Fruit fly (Drosophila melanogaster) whole organism, embryonic: ENCODE data around the gene CG14300.
A peak's percentile ranks its signal among the peaks of the same experiment; 100 is the strongest.

Experiments used
- B-H2 ChIP-seq: fragments of 200-800 bp; sonication (Bioruptor generic); optimal IDR thresholded peaks from 2 replicates; lab custom pipeline; 2018; ENCODE audit warnings: missing biosample characterization, mild to moderate bottlenecking, missing genetic modification characterization
- Bteb2 ChIP-seq: fragments of 200-800 bp; sonication (Bioruptor generic); optimal IDR thresholded peaks from 2 replicates; lab custom pipeline; 2016; ENCODE audit warnings: missing biosample characterization, missing genetic modification characterization
- CG10462 ChIP-seq: fragments of 200-800 bp; sonication (Bioruptor generic); optimal IDR thresholded peaks from 2 replicates; lab custom pipeline; 2016; ENCODE audit warnings: missing biosample characterization, missing genetic modification characterization
- CG11085 ChIP-seq: fragments of 200-800 bp; sonication (Bioruptor generic); IDR thresholded peaks from 2 replicates; pipeline ENCODE4 v1.3.6; 2022; ENCODE audit warnings: missing biosample characterization, missing genetic modification characterization
- CG11695 ChIP-seq: fragments of 200-800 bp; sonication (Bioruptor generic); IDR thresholded peaks from 3 replicates; pipeline ENCODE4 v1.3.6; 2022; ENCODE audit warnings: missing biosample characterization, missing genetic modification characterization
- CG12104 ChIP-seq: fragments of 200-800 bp; sonication (Bioruptor generic); optimal IDR thresholded peaks from 3 replicates; lab custom pipeline; 2016; ENCODE audit warnings: missing biosample characterization, missing genetic modification characterization
- CG15073 ChIP-seq: fragments of 200-800 bp; sonication (Bioruptor generic); optimal IDR thresholded peaks from 2 replicates; lab custom pipeline; 2016; ENCODE audit warnings: missing biosample characterization, missing genetic modification characterization
- CG2120 ChIP-seq: fragments of 200-800 bp; sonication (Bioruptor generic); optimal IDR thresholded peaks from 3 replicates; lab custom pipeline; 2016; ENCODE audit warnings: missing biosample characterization, missing genetic modification characterization
- CG31365 ChIP-seq: fragments of 200-800 bp; sonication (Bioruptor generic); optimal IDR thresholded peaks from 2 replicates; lab custom pipeline; 2018; ENCODE audit warnings: missing biosample characterization, mild to moderate bottlenecking, missing genetic modification characterization
- CG33557 ChIP-seq: fragments of 200-800 bp; sonication (Bioruptor generic); optimal IDR thresholded peaks from 2 replicates; lab custom pipeline; 2019; ENCODE audit warnings: missing biosample characterization, mild to moderate bottlenecking, missing genetic modification characterization, moderate library complexity
- CG34376 ChIP-seq: fragments of 200-800 bp; sonication (Bioruptor generic); optimal IDR thresholded peaks from 2 replicates; lab custom pipeline; 2018; ENCODE audit warnings: missing biosample characterization, mild to moderate bottlenecking, missing genetic modification characterization
- CG6765 ChIP-seq: fragments of 200-800 bp; sonication (Bioruptor generic); optimal IDR thresholded peaks from 3 replicates; lab custom pipeline; 2017; ENCODE audit warnings: missing biosample characterization, mild to moderate bottlenecking, missing genetic modification characterization
- CG8281 ChIP-seq: fragments of 200-800 bp; sonication (Bioruptor generic); optimal IDR thresholded peaks from 2 replicates; lab custom pipeline; 2018; ENCODE audit warnings: missing biosample characterization, mild to moderate bottlenecking, missing genetic modification characterization, moderate library complexity
- Camta ChIP-seq: fragments of 200-800 bp; sonication (Bioruptor generic); optimal IDR thresholded peaks from 2 replicates; lab custom pipeline; 2016; ENCODE audit warnings: missing biosample characterization, missing genetic modification characterization
- Dek ChIP-seq: fragments of 200-800 bp; sonication (Bioruptor generic); optimal IDR thresholded peaks from 3 replicates; lab custom pipeline; 2019; ENCODE audit warnings: missing biosample characterization, mild to moderate bottlenecking, missing genetic modification characterization, moderate library complexity
- Fer1 ChIP-seq: fragments of 200-800 bp; sonication (Bioruptor generic); optimal IDR thresholded peaks from 2 replicates; lab custom pipeline; 2017; ENCODE audit warnings: missing biosample characterization, mild to moderate bottlenecking, missing genetic modification characterization
- GATAe ChIP-seq: fragments of 200-800 bp; sonication (Bioruptor generic); conservative IDR thresholded peaks from 2 replicates; pipeline ENCODE4 v1.3.6; 2022; ENCODE audit warnings: missing biosample characterization, missing genetic modification characterization
- HLH54F ChIP-seq: fragments of 200-800 bp; sonication (Bioruptor generic); optimal IDR thresholded peaks from 3 replicates; lab custom pipeline; 2016; ENCODE audit warnings: missing biosample characterization, missing genetic modification characterization
- Hey ChIP-seq: fragments of 200-800 bp; sonication (Bioruptor generic); optimal IDR thresholded peaks from 3 replicates; lab custom pipeline; 2018; ENCODE audit warnings: missing biosample characterization, mild to moderate bottlenecking, missing genetic modification characterization
- HmgZ ChIP-seq: fragments of 200-800 bp; sonication (Bioruptor generic); optimal IDR thresholded peaks from 2 replicates; lab custom pipeline; 2018; ENCODE audit warnings: missing biosample characterization, mild to moderate bottlenecking, missing genetic modification characterization
- Hr78 ChIP-seq, 2 experiments: fragments of 200-800 bp in 1 of 2; fragments of >200 bp in 1 of 2; sonication (Bioruptor generic) in 1 of 2; optimal IDR thresholded peaks; 2 replicates each; lab custom pipeline; 2017 to 2019; ENCODE audit warnings: missing biosample characterization in 2 of 2, missing genetic modification characterization in 2 of 2, mild to moderate bottlenecking in 1 of 2, moderate library complexity in 1 of 2
- Jarid2 ChIP-seq: fragments of 200-800 bp; sonication (Bioruptor generic); optimal IDR thresholded peaks from 3 replicates; lab custom pipeline; 2017; ENCODE audit warnings: mild to moderate bottlenecking, missing biosample characterization, missing genetic modification reagents, missing genetic modification characterization
- Med ChIP-seq: fragments of 200-800 bp; sonication (Bioruptor generic); peaks from one replicate; lab custom pipeline; 2016; ENCODE audit warnings: missing biosample characterization, missing genetic modification characterization, mild to moderate bottlenecking, inconsistent platforms, moderate library complexity
- Sox100B ChIP-seq: fragments of 200-800 bp; sonication (Bioruptor generic); optimal IDR thresholded peaks from 3 replicates; lab custom pipeline; 2018; ENCODE audit warnings: missing biosample characterization, mild to moderate bottlenecking, missing genetic modification characterization
- bsh ChIP-seq, 2 experiments: fragments of 200-800 bp; sonication (Bioruptor generic); optimal IDR thresholded peaks; 2 replicates each; lab custom pipeline; 2017 to 2018; ENCODE audit warnings: mild to moderate bottlenecking in 2 of 2, missing biosample characterization in 2 of 2, missing genetic modification characterization in 2 of 2, moderate library complexity in 1 of 2
- esg ChIP-seq: fragments of 200-800 bp; sonication (Bioruptor generic); conservative IDR thresholded peaks from 2 replicates; pipeline ENCODE4 v1.3.6; 2022; ENCODE audit warnings: missing biosample characterization, missing genetic modification characterization
- eve ChIP-seq, 2 experiments: fragments of >200 bp; optimal IDR thresholded peaks; 2 replicates each; lab custom pipeline; 2017; ENCODE audit warnings: missing biosample characterization in 2 of 2, missing genetic modification characterization in 2 of 2
- exex ChIP-seq: fragments of 200-800 bp; sonication (Bioruptor generic); optimal IDR thresholded peaks from 4 replicates; lab custom pipeline; 2018; ENCODE audit warnings: missing biosample characterization, mild to moderate bottlenecking, missing genetic modification characterization, moderate library complexity
- grau ChIP-seq: fragments of 200-800 bp; optimal IDR thresholded peaks from 3 replicates; lab custom pipeline; 2019; ENCODE audit warnings: missing biosample characterization, mild to moderate bottlenecking, missing genetic modification characterization, moderate library complexity
- grn ChIP-seq: fragments of 200-800 bp; sonication (Bioruptor generic); optimal IDR thresholded peaks from 3 replicates; lab custom pipeline; 2017; ENCODE audit warnings: missing biosample characterization, missing genetic modification characterization
- h ChIP-seq: fragments of >200 bp; optimal IDR thresholded peaks from 2 replicates; lab custom pipeline; 2017
- lab ChIP-seq: fragments of 200-800 bp; sonication (Bioruptor generic); optimal IDR thresholded peaks from 3 replicates; lab custom pipeline; 2017; ENCODE audit warnings: missing biosample characterization, missing genetic modification characterization, mild to moderate bottlenecking, moderate library complexity, missing genetic modification reagents
- lmd ChIP-seq: fragments of 200-800 bp; sonication (Bioruptor generic); IDR thresholded peaks from 2 replicates; pipeline ENCODE4 v1.3.6; 2022; ENCODE audit warnings: missing biosample characterization, missing genetic modification characterization
- lola ChIP-seq, 3 experiments: fragments of >200 bp in 2 of 3; fragments of 200-800 bp in 1 of 3; sonication (Bioruptor generic) in 1 of 3; optimal IDR thresholded peaks; 2 replicates each; lab custom pipeline; 2017 to 2019; ENCODE audit warnings: missing biosample characterization in 3 of 3, missing genetic modification characterization in 3 of 3, mild to moderate bottlenecking in 1 of 3, moderate library complexity in 1 of 3
- lov ChIP-seq, 2 experiments: fragments of 200-800 bp in 1 of 2; fragments of >200 bp in 1 of 2; sonication (Bioruptor generic) in 1 of 2; IDR thresholded peaks in 1 of 2; optimal IDR thresholded peaks in 1 of 2; 2 replicates in 1 of 2; 3 replicates in 1 of 2; pipeline versions ENCODE4 v1.3.6 to Lab custom; 2017 to 2022; ENCODE audit warnings: missing biosample characterization in 1 of 2, missing genetic modification characterization in 1 of 2
- mirr ChIP-seq: fragments of 200-800 bp; sonication (Bioruptor generic); optimal IDR thresholded peaks from 3 replicates; lab custom pipeline; 2018; ENCODE audit warnings: missing biosample characterization, mild to moderate bottlenecking, missing genetic modification characterization
- pros ChIP-seq: fragments of 200-800 bp; sonication (Bioruptor generic); optimal IDR thresholded peaks from 3 replicates; lab custom pipeline; 2019; ENCODE audit warnings: missing biosample characterization, mild to moderate bottlenecking, missing genetic modification characterization, moderate library complexity
- row ChIP-seq: fragments of 200-800 bp; sonication (Bioruptor generic); IDR thresholded peaks from 3 replicates; pipeline ENCODE4 v1.3.6; 2022; ENCODE audit warnings: missing biosample characterization, missing genetic modification characterization
- schlank ChIP-seq: fragments of 200-800 bp; sonication (Bioruptor generic); optimal IDR thresholded peaks from 2 replicates; lab custom pipeline; 2018; ENCODE audit warnings: missing biosample characterization, mild to moderate bottlenecking, missing genetic modification characterization
- sd ChIP-seq: fragments of 200-800 bp; sonication (Bioruptor generic); optimal IDR thresholded peaks from 3 replicates; lab custom pipeline; 2018; ENCODE audit warnings: missing biosample characterization, mild to moderate bottlenecking, missing genetic modification characterization, moderate library complexity
- sens ChIP-seq: fragments of 200-800 bp; sonication (Bioruptor generic); peaks from one replicate; lab custom pipeline; 2016; ENCODE audit warnings: missing biosample characterization, missing genetic modification characterization
- sisA ChIP-seq: fragments of 200-800 bp; sonication (Bioruptor generic); IDR thresholded peaks from 2 replicates; pipeline ENCODE4 v1.3.6; 2022; ENCODE audit warnings: missing biosample characterization, missing genetic modification characterization
- sug ChIP-seq: fragments of 200-800 bp; optimal IDR thresholded peaks from 2 replicates; lab custom pipeline; 2019; ENCODE audit warnings: missing biosample characterization, mild to moderate bottlenecking, missing genetic modification characterization, moderate library complexity
- z ChIP-seq: fragments of 200-800 bp; sonication (Bioruptor generic); IDR thresholded peaks from 3 replicates; pipeline ENCODE4 v1.3.6; 2022; ENCODE audit warnings: missing biosample characterization, missing genetic modification characterization
- zen2 ChIP-seq: fragments of 200-800 bp; sonication (Bioruptor generic); IDR thresholded peaks from 3 replicates; pipeline ENCODE4 v1.3.6; 2022; ENCODE audit warnings: missing biosample characterization, missing genetic modification characterization; ENCODE audit not compliant: partially characterized antibody
- zf30C ChIP-seq: fragments of 200-800 bp; sonication (Bioruptor generic); optimal IDR thresholded peaks from 3 replicates; lab custom pipeline; 2018; ENCODE audit warnings: missing biosample characterization, mild to moderate bottlenecking, missing genetic modification characterization

CG14300 gene

dm6 chr3R:18677500-18677940 is 16.0 kb downstream of the CG14300 start, which contains the start of the genes dind and CG7706 (continued):
- no peak for TF ChIP-seq HLH54F
- no peak for TF ChIP-seq Jarid2 (GFP tag; lab: Kevin White, UChicago)
- no peak for TF ChIP-seq Bteb2 (GFP tag; lab: Kevin White, UChicago)
- no peak for TF ChIP-seq eve (GFP tag; optimal IDR thresholded peaks at IDR 0.05; lab: Kevin White, UChicago)
- no peak for TF ChIP-seq Fer1
- TF ChIP-seq GATAe (GFP tag; lab: Robert Waterston, UW) = no peak
- TF ChIP-seq CG10462 (GFP tag; lab: Kevin White, UChicago) = no peak
- no peak for TF ChIP-seq bsh (GFP tag; optimal IDR thresholded peaks at IDR 0.05; lab: Kevin White, UChicago)
- TF ChIP-seq Sox100B = no peak
- TF ChIP-seq Hey = no peak
- no peak for TF ChIP-seq Dek (tag; lab: Kevin White, UChicago)
- TF ChIP-seq CG12104 (GFP tag; lab: Kevin White, UChicago) = no peak
- TF ChIP-seq h (lab: Kevin White, UChicago) = no peak
- TF ChIP-seq, all 482 proteins: peak for 52

DNA sequence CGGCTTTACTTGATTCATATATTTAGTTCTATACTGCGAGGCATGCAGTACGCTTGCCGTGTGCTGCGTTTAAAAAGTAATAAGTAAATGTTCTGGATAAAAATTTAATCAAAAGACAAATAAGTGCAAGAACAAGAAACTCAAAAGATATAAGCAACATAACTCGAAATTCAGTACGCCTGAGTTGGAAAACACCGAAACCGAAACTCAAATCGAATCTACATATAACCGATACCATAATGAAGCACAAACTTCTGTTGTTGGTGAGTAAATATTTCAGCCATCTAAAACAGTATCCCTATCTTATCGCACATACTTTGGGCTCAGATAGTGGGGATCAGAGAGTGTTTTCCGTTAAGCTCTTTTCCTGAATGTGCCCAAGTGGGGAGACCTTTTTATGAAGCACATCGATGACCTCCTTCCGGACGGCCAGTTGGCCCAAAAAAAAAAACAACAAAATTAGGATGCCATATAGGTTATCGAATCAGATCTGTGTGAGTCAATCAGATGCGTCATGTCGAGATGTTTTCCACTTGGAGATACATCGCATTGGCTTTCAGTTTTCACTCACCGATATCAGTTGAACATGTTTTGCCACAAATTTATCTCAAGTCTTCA is 22.3 kb downstream of the CG14300 start, which contains the start of gene CG31230:
TSS of gene CG31230 (plus strand) at position 568 of the 618 bp plus-strand sequence.
- peak; percentile 50 for TF ChIP-seq Jarid2 (GFP tag; lab: Kevin White, UChicago)
- no peak for TF ChIP-seq zf30C
- TF ChIP-seq sd = peak; percentile 94
- TF ChIP-seq row (GFP tag; lab: Robert Waterston, UW) = no peak
- TF ChIP-seq grn (GFP tag; lab: Kevin White, UChicago) = peak; percentile 4
- no peak for TF ChIP-seq lola (GFP tag; optimal IDR thresholded peaks at IDR 0.05; lab: Kevin White, UChicago)
- peak; percentile 13; the same call in 1 of the 3 replicates for TF ChIP-seq CG11695 (GFP tag; lab: Robert Waterston, UW)
- TF ChIP-seq GATAe (GFP tag; lab: Robert Waterston, UW) = peak; percentile 71; the same call in 1 of the 2 replicates
- peak; percentile 16 for TF ChIP-seq sug
- peak; percentile 39 for TF ChIP-seq Med (GFP tag; lab: Kevin White, UChicago)
- peak; percentile 2 for TF ChIP-seq CG31365
- TF ChIP-seq lab = peak; percentile 29
- TF ChIP-seq exex (tag; lab: Kevin White, UChicago) = peak; percentile 62
- 0 out of 3 replicates have a peak, but pooled peaks have one; percentile 6 for TF ChIP-seq z (GFP tag; lab: Robert Waterston, UW)
- TF ChIP-seq schlank (tag; lab: Kevin White, UChicago) = no peak
- TF ChIP-seq B-H2 = peak; percentile 1
- TF ChIP-seq CG34376 (GFP tag; lab: Kevin White, UChicago) = peak; percentile 11
- TF ChIP-seq Hr78 (GFP tag; optimal IDR thresholded peaks at IDR 0.05; lab: Kevin White, UChicago) = peak in 1 of 2 experiments; percentile 30
- peak; percentile 0 for TF ChIP-seq mirr (GFP tag; lab: Kevin White, UChicago)
- TF ChIP-seq HmgZ (tag; lab: Kevin White, UChicago) = peak; percentile 41
- TF ChIP-seq, all 482 proteins: peak for 16

dm6 chr3R:18670441-18671111 is 22.9 kb downstream of the CG14300 start:
- peak; percentile 50 for TF ChIP-seq sisA (GFP tag; lab: Robert Waterston, UW)
- no peak for TF ChIP-seq zen2 (GFP tag; lab: Robert Waterston, UW)
- peak; percentile 93 for TF ChIP-seq grau (tag; lab: Kevin White, UChicago)
- 0 out of 2 replicates have a peak, but pooled peaks have one; percentile 20 for TF ChIP-seq esg (GFP tag; lab: Robert Waterston, UW)
- TF ChIP-seq CG8281 (tag; lab: Kevin White, UChicago) = peak; percentile 49
- peak; percentile 24 for TF ChIP-seq pros (GFP tag; lab: Kevin White, UChicago)
- TF ChIP-seq Camta (GFP tag; lab: Kevin White, UChicago) = no peak
- TF ChIP-seq CG2120 (GFP tag; lab: Kevin White, UChicago) = peak; percentile 2
- TF ChIP-seq CG6765 (GFP tag; lab: Kevin White, UChicago) = peak; percentile 8
- peak; percentile 45 for TF ChIP-seq lmd
- no peak for TF ChIP-seq lov (optimal IDR thresholded peaks at IDR 0.05; lab: Kevin White, UChicago)
- no peak for TF ChIP-seq lov (GFP tag; IDR thresholded peaks at IDR 0.05; lab: Robert Waterston, UW)
- no peak for TF ChIP-seq CG15073 (GFP tag; lab: Kevin White, UChicago)
- peak; percentile 91 for TF ChIP-seq sens (GFP tag; lab: Kevin White, UChicago)
- 0 out of 2 replicates have a peak, but pooled peaks have one; percentile 31 for TF ChIP-seq CG11085
- peak; percentile 14 for TF ChIP-seq CG33557
